Worm (Caenorhabditis elegans) whole organism, mixed stage, embryonic: ENCODE measurements around the gene T08B1.1.

Experiments used
- elt-3 ChIP-seq: fragments of 150-350 bp; optimal IDR thresholded peaks from 2 replicates; lab custom pipeline; 2014; ENCODE audit warnings: missing biosample characterization, missing genetic modification characterization
- nhr-237 ChIP-seq: fragments of 150-350 bp; optimal IDR thresholded peaks from 2 replicates; lab custom pipeline; 2014; ENCODE audit warnings: missing biosample characterization, missing genetic modification characterization
- pha-4 ChIP-seq: fragments of 150-350 bp; optimal IDR thresholded peaks from 2 replicates; lab custom pipeline; 2018; ENCODE audit warnings: missing biosample characterization, missing genetic modification reagents, missing genetic modification characterization
- snpc-4 ChIP-seq: fragments of 150-350 bp; optimal IDR thresholded peaks from 2 replicates; lab custom pipeline; 2014; ENCODE audit warnings: missing biosample characterization, missing genetic modification characterization
- unc-62 ChIP-seq: fragments of 150-350 bp; optimal IDR thresholded peaks from 2 replicates; lab custom pipeline; 2014; ENCODE audit warnings: missing biosample characterization, missing genetic modification reagents, missing genetic modification characterization
- ztf-11 ChIP-seq: fragments of 150-350 bp; optimal IDR thresholded peaks from 2 replicates; lab custom pipeline; 2014; ENCODE audit warnings: missing biosample characterization, missing genetic modification characterization

DNA sequence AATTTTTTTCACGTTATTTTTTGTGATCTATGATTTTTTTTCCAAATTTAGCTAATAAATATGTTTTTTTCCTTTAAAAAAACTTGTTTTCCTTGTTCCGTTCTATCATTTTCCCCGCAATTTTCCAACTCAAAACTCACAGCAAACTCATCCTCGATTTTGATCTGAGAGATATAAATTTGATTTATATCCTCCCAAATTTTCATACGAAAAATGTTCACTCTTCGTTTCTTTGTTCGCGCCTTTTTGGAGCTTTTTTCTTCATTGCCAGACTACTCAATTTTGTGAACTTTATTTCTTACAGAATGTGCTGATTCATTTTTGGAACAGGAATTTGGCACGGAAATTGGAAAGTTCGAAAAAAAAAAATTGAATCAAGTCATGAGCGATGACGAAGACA, 31.8 kb upstream of the T08B1.1 start, which contains the start of gene F59A7.14:
- TF ChIP-seq ztf-11 = no peak
- TF ChIP-seq pha-4 (tag; lab: Kevin White, UChicago) = no peak
- no peak for TF ChIP-seq unc-62
- TF ChIP-seq snpc-4 (tag; lab: Kevin White, UChicago) = no peak
- TF ChIP-seq elt-3 (tag; lab: Kevin White, UChicago) = no peak
- TF ChIP-seq nhr-237 (tag; lab: Kevin White, UChicago) = no peak
